Fruit fly (Drosophila melanogaster): ENCODE data around the gene Usp7.

Usp7 gene

DNA sequence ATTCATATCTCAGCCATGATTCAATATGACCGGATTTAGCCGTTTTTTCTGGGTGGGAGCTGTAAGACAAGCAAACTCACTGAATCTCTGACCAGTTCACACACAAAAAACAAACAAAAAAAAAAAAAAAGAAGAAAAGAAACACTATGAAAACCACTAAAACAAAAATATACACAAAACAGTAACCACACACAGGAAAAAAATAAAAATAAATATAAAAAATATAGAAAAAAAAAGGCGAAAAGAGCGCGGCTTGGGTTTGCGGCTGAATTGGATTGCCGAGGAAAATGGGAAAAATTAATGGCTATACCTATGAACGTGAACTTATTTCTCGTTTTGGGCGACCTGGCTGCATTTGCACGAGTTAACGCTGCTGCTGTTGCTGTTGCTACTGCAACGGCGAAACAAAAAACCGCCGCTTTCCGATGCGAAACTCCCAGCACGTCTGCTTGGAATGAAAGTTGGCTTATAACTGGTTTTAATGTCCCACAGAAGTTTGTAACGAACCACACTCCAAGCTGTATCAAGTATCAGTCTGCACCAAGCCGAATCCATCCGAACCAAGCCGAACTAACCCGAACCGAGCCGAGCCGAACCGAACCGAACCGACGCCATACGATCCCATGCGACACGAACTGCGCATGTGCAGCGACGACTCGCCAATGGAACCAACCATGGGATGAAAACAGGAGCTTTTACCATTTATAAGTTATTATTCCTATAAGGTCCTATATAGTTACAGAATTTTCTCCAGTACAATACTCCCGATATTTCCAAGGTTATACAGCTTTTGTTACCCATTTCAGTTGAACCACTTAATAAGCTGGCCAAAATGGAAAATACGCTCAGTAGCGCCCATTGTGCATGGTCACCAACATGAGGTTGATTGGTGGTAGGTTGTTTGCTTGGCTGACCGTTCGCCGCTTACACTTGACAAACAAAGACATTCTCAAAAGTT lies 25.1 kb downstream of the Usp7 start, which contains the start of gene fw:
TSS of gene fw (minus strand) at position 478 of the 958 bp plus-strand sequence.
- peak; percentile 90 for TF ChIP-seq Med (GFP tag)
- peak in 1 of 2 experiments; percentile 34 for TF ChIP-seq eve (GFP tag; optimal IDR thresholded peaks at IDR 0.05)
- TF ChIP-seq sens (GFP tag), result peak; percentile 86
- TF ChIP-seq CG34422 (GFP tag; IDR thresholded peaks at IDR 0.05), result 0 out of 3 replicates have a peak, but pooled peaks have one; percentile 26
- TF ChIP-seq Chrac-16 (GFP tag; optimal IDR thresholded peaks at IDR 0.05), result no peak
- TF ChIP-seq CG7357 (GFP tag; IDR thresholded peaks at IDR 0.05), result no peak
- TF ChIP-seq CG10979 (tag; optimal IDR thresholded peaks at IDR 0.05), result peak; percentile 16
- TF ChIP-seq ara (GFP tag; IDR thresholded peaks at IDR 0.05), result peak; percentile 61; the same call in 1 of the 2 replicates
- TF ChIP-seq repo (GFP tag; optimal IDR thresholded peaks at IDR 0.05), result peak; percentile 39
- TF ChIP-seq dmrt11E (tag; optimal IDR thresholded peaks at IDR 0.05), result peak; percentile 4
- TF ChIP-seq CG14014 (GFP tag; IDR thresholded peaks at IDR 0.05), result peak; percentile 65; the same call in 1 of the 2 replicates
- peak; percentile 19; the same call in 1 of the 2 replicates for TF ChIP-seq Ada2b (GFP tag; IDR thresholded peaks at IDR 0.05)
- no peak for TF ChIP-seq Elba2 (GFP tag; optimal IDR thresholded peaks at IDR 0.05)
- peak; percentile 20 for TF ChIP-seq mam (GFP tag; optimal IDR thresholded peaks at IDR 0.05)
- no peak for TF ChIP-seq sna (GFP tag; IDR thresholded peaks at IDR 0.05; ENCODE audit: partially characterized antibody)
- peak; percentile 11 for TF ChIP-seq lab (GFP tag; optimal IDR thresholded peaks at IDR 0.05)
- TF ChIP-seq CG15601 (tag; optimal IDR thresholded peaks at IDR 0.05), result no peak
- peak; percentile 41 for TF ChIP-seq CG12391 (tag; optimal IDR thresholded peaks at IDR 0.05)
- peak; percentile 14 for TF ChIP-seq fd3F (GFP tag; optimal IDR thresholded peaks at IDR 0.05)
- peak in 1 of 2 experiments; percentile 26 for TF ChIP-seq chif (GFP tag; optimal IDR thresholded peaks at IDR 0.05)
- TF ChIP-seq CG14860 (GFP tag; IDR thresholded peaks at IDR 0.05; ENCODE audit: partially characterized antibody), result no peak
- 0 out of 3 replicates have a peak, but pooled peaks have one; percentile 13 for TF ChIP-seq otp (GFP tag; IDR thresholded peaks at IDR 0.05)
- no peak for TF ChIP-seq Stat92E (GFP tag; optimal IDR thresholded peaks at IDR 0.05)
- TF ChIP-seq tap (tag; optimal IDR thresholded peaks at IDR 0.05), result peak; percentile 3
- TF ChIP-seq ap (GFP tag; IDR thresholded peaks at IDR 0.05), result 0 out of 2 replicates have a peak, but pooled peaks have one; percentile 23
- TF ChIP-seq org-1 (GFP tag; optimal IDR thresholded peaks at IDR 0.05), result peak; percentile 35
- peak; percentile 7 for TF ChIP-seq Hr3 (GFP tag; optimal IDR thresholded peaks at IDR 0.05)
- no peak for TF ChIP-seq slou (GFP tag; optimal IDR thresholded peaks at IDR 0.05)
- TF ChIP-seq run (tag; optimal IDR thresholded peaks at IDR 0.05), result no peak
- TF ChIP-seq bbx (GFP tag; IDR thresholded peaks at IDR 0.05; ENCODE audit: partially characterized antibody), result 0 out of 2 replicates have a peak, but pooled peaks have one; percentile 21
- TF ChIP-seq esg (GFP tag; conservative IDR thresholded peaks at IDR 0.05), result peak; percentile 31; the same call in 1 of the 2 replicates
- TF ChIP-seq Poxn (GFP tag; IDR thresholded peaks at IDR 0.05), result no peak
- peak; percentile 62; the same call in 1 of the 2 replicates for TF ChIP-seq HLH3B (GFP tag; IDR thresholded peaks at IDR 0.05)
- TF ChIP-seq CG3163 (GFP tag; optimal IDR thresholded peaks at IDR 0.05), result peak; percentile 5
- no peak for TF ChIP-seq al (GFP tag; IDR thresholded peaks at IDR 0.05)
- TF ChIP-seq CG12219 (GFP tag; optimal IDR thresholded peaks at IDR 0.05), result peak; percentile 17
- no peak for TF ChIP-seq CG2129 (GFP tag; IDR thresholded peaks at IDR 0.05; ENCODE audit: partially characterized antibody)
- peak; percentile 20; the same call in 1 of the 2 replicates for TF ChIP-seq Awh (GFP tag; IDR thresholded peaks at IDR 0.05)
- peak; percentile 14 for TF ChIP-seq Blimp-1 (GFP tag; optimal IDR thresholded peaks at IDR 0.05)
- TF ChIP-seq crp (GFP tag; optimal IDR thresholded peaks at IDR 0.05), result no peak
- TF ChIP-seq CG17328 (GFP tag; IDR thresholded peaks at IDR 0.05), result 0 out of 2 replicates have a peak, but pooled peaks have one; percentile 21
- TF ChIP-seq MTF-1 (GFP tag; optimal IDR thresholded peaks at IDR 0.05; ENCODE audit: borderline replicate concordance), result peak; percentile 13
- peak; percentile 2 for TF ChIP-seq D19A (tag; optimal IDR thresholded peaks at IDR 0.05)
- peak; percentile 29; the same call in 1 of the 2 replicates for TF ChIP-seq E2f2 (GFP tag; IDR thresholded peaks at IDR 0.05)
- 0 out of 2 replicates have a peak, but pooled peaks have one; percentile 18 for TF ChIP-seq wor (GFP tag; IDR thresholded peaks at IDR 0.05)
- TF ChIP-seq Fer1 (GFP tag; optimal IDR thresholded peaks at IDR 0.05), result peak; percentile 14
- peak; percentile 39 for TF ChIP-seq CG16863 (GFP tag; optimal IDR thresholded peaks at IDR 0.05)
